In genomic region chrIV:8973249-8973958, ce11 we compare ENCODE assay signal across 4 worm cellular contexts.
TF ChIP-seq lines count a peak whose summit lies in the region.

TSS of gene C53B4.3 (minus strand) at chrIV:8973712.

TF ChIP-seq in whole organism, L2 larva, 48 proteins besides CTCF, POLR2A, EP300 and RAD21 (continues in another document):
- no peak for TF ChIP-seq nhr-10 (tag; optimal IDR thresholded peaks at IDR 0.05; lab: Kevin White, UChicago)
- no peak for TF ChIP-seq ZK546.5 (tag; optimal IDR thresholded peaks at IDR 0.05; lab: Kevin White, UChicago)
- TF ChIP-seq egl-27 (tag; optimal IDR thresholded peaks at IDR 0.05; lab: Kevin White, UChicago) = no peak
- no peak for TF ChIP-seq nhr-77 (tag; optimal IDR thresholded peaks at IDR 0.05; lab: Kevin White, UChicago)
- TF ChIP-seq mab-5 (tag; optimal IDR thresholded peaks at IDR 0.05; lab: Kevin White, UChicago) = no peak
- no peak for TF ChIP-seq blmp-1 (tag; optimal IDR thresholded peaks at IDR 0.05; lab: Kevin White, UChicago; ENCODE audit: insufficient read depth)
- TF ChIP-seq C34F6.9 (tag; optimal IDR thresholded peaks at IDR 0.05; lab: Kevin White, UChicago) = peak; percentile 68
- no peak for TF ChIP-seq skn-1 (tag; optimal IDR thresholded peaks at IDR 0.05; lab: Kevin White, UChicago)
- TF ChIP-seq lin-11 (tag; optimal IDR thresholded peaks at IDR 0.05; lab: Kevin White, UChicago) = peak; percentile 7
- TF ChIP-seq fos-1 (tag; optimal IDR thresholded peaks at IDR 0.05; lab: Kevin White, UChicago) = peak; percentile 29
- TF ChIP-seq ztf-4 (tag; optimal IDR thresholded peaks at IDR 0.05; lab: Kevin White, UChicago) = peak; percentile 1
- TF ChIP-seq R02D3.7 (tag; optimal IDR thresholded peaks at IDR 0.05; lab: Kevin White, UChicago) = no peak
- TF ChIP-seq mdl-1 (tag; optimal IDR thresholded peaks at IDR 0.05; lab: Kevin White, UChicago) = no peak
- no peak for TF ChIP-seq nhr-6 (tag; optimal IDR thresholded peaks at IDR 0.05; lab: Kevin White, UChicago)
- no peak for TF ChIP-seq ztf-11 (tag; optimal IDR thresholded peaks at IDR 0.05; lab: Kevin White, UChicago)
- no peak for TF ChIP-seq ama-1 (optimal IDR thresholded peaks at IDR 0.05; lab: Kevin White, UChicago)
- no peak for TF ChIP-seq zag-1 (tag; optimal IDR thresholded peaks at IDR 0.05; lab: Kevin White, UChicago)
- no peak for TF ChIP-seq nhr-21 (tag; optimal IDR thresholded peaks at IDR 0.05; lab: Kevin White, UChicago)
- TF ChIP-seq sma-3 (GFP tag; optimal IDR thresholded peaks at IDR 0.05; lab: Kevin White, UChicago) = peak; percentile 76
- TF ChIP-seq nhr-25 (tag; optimal IDR thresholded peaks at IDR 0.05; lab: Kevin White, UChicago) = peak; percentile 70
- TF ChIP-seq ztf-1 (GFP tag; conservative IDR thresholded peaks at IDR 0.05; lab: Robert Waterston, UW) = no peak
- no peak for TF ChIP-seq elt-3 (tag; optimal IDR thresholded peaks at IDR 0.05; lab: Kevin White, UChicago)
- TF ChIP-seq ceh-82 (tag; optimal IDR thresholded peaks at IDR 0.05; lab: Kevin White, UChicago) = no peak
- peak; percentile 51 to 75 for TF ChIP-seq lsy-2 (tag; optimal IDR thresholded peaks at IDR 0.05; lab: Kevin White, UChicago)

TF ChIP-seq in whole organism, L4 larva, 104 proteins besides CTCF, POLR2A, EP300 and RAD21 (continues in another document):
- peak; percentile 78 for TF ChIP-seq Y48G9A.11 (GFP tag; IDR thresholded peaks at IDR 0.05; lab: Robert Waterston, UW)
- TF ChIP-seq dmd-6 (GFP tag; IDR thresholded peaks at IDR 0.05; lab: Robert Waterston, UW) = peak; percentile 64
- TF ChIP-seq unc-130 (GFP tag; optimal IDR thresholded peaks at IDR 0.05; lab: Kevin White, UChicago) = peak; percentile 85
- TF ChIP-seq Y5F2A.4 (GFP tag; optimal IDR thresholded peaks at IDR 0.05; lab: Kevin White, UChicago) = no peak
- TF ChIP-seq Y105C5A.15 (GFP tag; IDR thresholded peaks at IDR 0.05; lab: Robert Waterston, UW) = no peak
- TF ChIP-seq mes-2 (tag; optimal IDR thresholded peaks at IDR 0.05; lab: Kevin White, UChicago; ENCODE audit: poor library complexity, severe bottlenecking) = peak; percentile 98
- TF ChIP-seq madf-5 (GFP tag; IDR thresholded peaks at IDR 0.05; lab: Robert Waterston, UW) = no peak
- no peak for TF ChIP-seq nhr-76 (tag; optimal IDR thresholded peaks at IDR 0.05; lab: Kevin White, UChicago)
- TF ChIP-seq madf-9 (GFP tag; conservative IDR thresholded peaks at IDR 0.05; lab: Robert Waterston, UW) = 0 out of 2 replicates have a peak, but pooled peaks have one; percentile 42
- peak; percentile 44 for TF ChIP-seq hlh-11 (tag; optimal IDR thresholded peaks at IDR 0.05; lab: Kevin White, UChicago)
- TF ChIP-seq php-3 (GFP tag; IDR thresholded peaks at IDR 0.05; lab: Robert Waterston, UW) = no peak
- peak; percentile 29 for TF ChIP-seq ztf-7 (tag; optimal IDR thresholded peaks at IDR 0.05; lab: Kevin White, UChicago)
- peak; percentile 64 for TF ChIP-seq nhr-25 (tag; optimal IDR thresholded peaks at IDR 0.05; lab: Kevin White, UChicago; ENCODE audit: borderline replicate concordance, insufficient read depth)
- TF ChIP-seq aha-1 (tag; lab: Kevin White, UChicago) = peak; percentile 87
- TF ChIP-seq dpl-1 (GFP tag; optimal IDR thresholded peaks at IDR 0.05; lab: Kevin White, UChicago) = peak; percentile 63
- peak; percentile 31; the same call in 1 of the 2 replicates for TF ChIP-seq snpc-1.2 (GFP tag; IDR thresholded peaks at IDR 0.05; lab: Robert Waterston, UW)
- peak; percentile 46 for TF ChIP-seq F49E8.2 (tag; optimal IDR thresholded peaks at IDR 0.05; lab: Kevin White, UChicago; ENCODE audit: borderline replicate concordance)
- TF ChIP-seq hif-1 (tag; optimal IDR thresholded peaks at IDR 0.05; lab: Kevin White, UChicago) = peak in 1 of 2 experiments; percentile 77
- peak; percentile 40 for TF ChIP-seq nhr-102 (tag; optimal IDR thresholded peaks at IDR 0.05; lab: Kevin White, UChicago)
- no peak for TF ChIP-seq pha-4 (GFP tag; IDR thresholded peaks at IDR 0.05; lab: Robert Waterston, UW)
- peak; percentile 48 for TF ChIP-seq pha-4 (tag; optimal IDR thresholded peaks at IDR 0.05; lab: Kevin White, UChicago)
- peak; percentile 90 for TF ChIP-seq ZK337.2 (GFP tag; IDR thresholded peaks at IDR 0.05; lab: Robert Waterston, UW)
- peak; percentile 75 for TF ChIP-seq nhr-28 (tag; optimal IDR thresholded peaks at IDR 0.05; lab: Kevin White, UChicago)

TF ChIP-seq in whole organism, late embryonic, 69 proteins besides CTCF, POLR2A, EP300 and RAD21 (continues in another document):
- TF ChIP-seq elt-4 (tag; optimal IDR thresholded peaks at IDR 0.05; lab: Kevin White, UChicago) (no peak), unc-3 (GFP tag; conservative IDR thresholded peaks at IDR 0.05; lab: Robert Waterston, UW) (no peak), unc-3 (tag; optimal IDR thresholded peaks at IDR 0.05; lab: Kevin White, UChicago) (no peak), ceh-48 (tag; optimal IDR thresholded peaks at IDR 0.05; lab: Kevin White, UChicago) (no peak), unc-55 (GFP tag; optimal IDR thresholded peaks at IDR 0.05; lab: Kevin White, UChicago) (no peak), hlh-13 (GFP tag; optimal IDR thresholded peaks at IDR 0.05; lab: Kevin White, UChicago) (no peak), pha-2 (tag; optimal IDR thresholded peaks at IDR 0.05; lab: Kevin White, UChicago) (no peak), Y22D7AL.16 (tag; optimal IDR thresholded peaks at IDR 0.05; lab: Kevin White, UChicago) (no peak), pha-4 (tag; optimal IDR thresholded peaks at IDR 0.05; lab: Kevin White, UChicago) (no peak), dmd-4 (tag; optimal IDR thresholded peaks at IDR 0.05; lab: Kevin White, UChicago; ENCODE audit: borderline replicate concordance) (no peak), pros-1 (tag; optimal IDR thresholded peaks at IDR 0.05; lab: Kevin White, UChicago) (no peak), gmeb-2 (tag; optimal IDR thresholded peaks at IDR 0.05; lab: Kevin White, UChicago) (no peak), nhr-11 (tag; optimal IDR thresholded peaks at IDR 0.05; lab: Kevin White, UChicago) (no peak), fkh-10 (GFP tag; optimal IDR thresholded peaks at IDR 0.05; lab: Kevin White, UChicago) (no peak), pag-3 (tag; optimal IDR thresholded peaks at IDR 0.05; lab: Kevin White, UChicago; ENCODE audit: borderline replicate concordance) (no peak), F13H6.1 (tag; optimal IDR thresholded peaks at IDR 0.05; lab: Kevin White, UChicago) (peak; percentile 69), K09A11.1 (tag; optimal IDR thresholded peaks at IDR 0.05; lab: Kevin White, UChicago; ENCODE audit: insufficient read depth) (no peak), ets-4 (tag; optimal IDR thresholded peaks at IDR 0.05; lab: Kevin White, UChicago) (peak; percentile 89), tbx-2 (tag; optimal IDR thresholded peaks at IDR 0.05; lab: Kevin White, UChicago) (peak; percentile 87), fax-1 (tag; optimal IDR thresholded peaks at IDR 0.05; lab: Kevin White, UChicago) (peak; percentile 41), syd-9 (tag; optimal IDR thresholded peaks at IDR 0.05; lab: Kevin White, UChicago) (no peak), T23F11.4 (GFP tag; optimal IDR thresholded peaks at IDR 0.05; lab: Kevin White, UChicago) (no peak), ceh-34 (tag; optimal IDR thresholded peaks at IDR 0.05; lab: Kevin White, UChicago) (peak; percentile 41), nfya-1 (tag; optimal IDR thresholded peaks at IDR 0.05; lab: Kevin White, UChicago) (no peak), ceh-19 (GFP tag; optimal IDR thresholded peaks at IDR 0.05; lab: Kevin White, UChicago) (no peak), ahr-1 (tag; optimal IDR thresholded peaks at IDR 0.05; lab: Kevin White, UChicago) (peak; percentile 9)

TF ChIP-seq in whole organism, mixed stage, embryonic, 35 proteins besides CTCF, POLR2A, EP300 and RAD21:
- TF ChIP-seq ces-1 (GFP tag; optimal IDR thresholded peaks at IDR 0.05; lab: Kevin White, UChicago) = peak; percentile 23
- no peak for TF ChIP-seq pha-4 (tag; optimal IDR thresholded peaks at IDR 0.05; lab: Kevin White, UChicago)
